Fruit fly (Drosophila melanogaster) whole organism, embryonic: ENCODE data around the gene cort.

Experiments used
- Asciz ChIP-seq: fragments of 200-800 bp; sonication (Bioruptor generic); optimal IDR thresholded peaks from 2 replicates; lab custom pipeline; 2017; ENCODE audit warnings: missing biosample characterization, mild to moderate bottlenecking, missing genetic modification characterization, missing genetic modification reagents
- Atf3 ChIP-seq: fragments of 200-800 bp; sonication (Bioruptor generic); optimal IDR thresholded peaks from 3 replicates; lab custom pipeline; 2016; ENCODE audit warnings: missing biosample characterization, missing genetic modification characterization
- Bdp1 ChIP-seq: fragments of 200-800 bp; sonication (Bioruptor generic); optimal IDR thresholded peaks from 3 replicates; lab custom pipeline; 2016; ENCODE audit warnings: missing biosample characterization, missing genetic modification characterization
- Blimp-1 ChIP-seq: fragments of 200-800 bp; sonication (Bioruptor generic); optimal IDR thresholded peaks from 3 replicates; lab custom pipeline; 2018; ENCODE audit warnings: missing biosample characterization, missing genetic modification characterization, mild to moderate bottlenecking, moderate library complexity, missing genetic modification reagents
- CG10147 ChIP-seq: fragments of 200-800 bp; sonication (Bioruptor generic); optimal IDR thresholded peaks from 2 replicates; lab custom pipeline; 2019; ENCODE audit warnings: missing biosample characterization, mild to moderate bottlenecking, missing genetic modification characterization, moderate library complexity
- CG10209 ChIP-seq: fragments of 200-800 bp; sonication (Bioruptor generic); optimal IDR thresholded peaks from 3 replicates; lab custom pipeline; 2017; ENCODE audit warnings: missing biosample characterization, mild to moderate bottlenecking, missing genetic modification characterization, missing genetic modification reagents
- CG10321 ChIP-seq: fragments of 200-800 bp; sonication (Bioruptor generic); IDR thresholded peaks from 2 replicates; pipeline ENCODE4 v1.3.6; 2022; ENCODE audit warnings: missing biosample characterization, missing genetic modification characterization
- CG10959 ChIP-seq: fragments of 200-800 bp; sonication (Bioruptor generic); IDR thresholded peaks from 2 replicates; pipeline ENCODE4 v1.3.6; 2022; ENCODE audit warnings: missing biosample characterization, missing genetic modification characterization
- CG11696 ChIP-seq: fragments of 200-800 bp; sonication (Bioruptor generic); IDR thresholded peaks from 2 replicates; pipeline ENCODE4 v1.3.6; 2022; ENCODE audit warnings: missing biosample characterization, missing genetic modification characterization
- CG11723 ChIP-seq: fragments of 200-800 bp; sonication (Bioruptor generic); optimal IDR thresholded peaks from 2 replicates; lab custom pipeline; 2017; ENCODE audit warnings: missing biosample characterization, mild to moderate bottlenecking, missing genetic modification characterization
- CG12155 ChIP-seq: fragments of 200-800 bp; sonication (Bioruptor generic); optimal IDR thresholded peaks from 3 replicates; lab custom pipeline; 2016; ENCODE audit warnings: missing biosample characterization, missing genetic modification characterization
- CG13296 ChIP-seq: fragments of 200-800 bp; sonication (Bioruptor generic); optimal IDR thresholded peaks from 3 replicates; lab custom pipeline; 2018; ENCODE audit warnings: missing biosample characterization, mild to moderate bottlenecking, missing genetic modification characterization
- CG13775 ChIP-seq: fragments of 200-800 bp; sonication (Bioruptor generic); optimal IDR thresholded peaks from 3 replicates; lab custom pipeline; 2017; ENCODE audit warnings: missing biosample characterization, mild to moderate bottlenecking, missing genetic modification characterization
- CG15011 ChIP-seq: fragments of 200-800 bp; sonication (Bioruptor generic); optimal IDR thresholded peaks from 3 replicates; lab custom pipeline; 2018; ENCODE audit warnings: missing biosample characterization, mild to moderate bottlenecking, missing genetic modification characterization
- CG15479 ChIP-seq: fragments of 200-800 bp; sonication (Bioruptor generic); optimal IDR thresholded peaks from 3 replicates; lab custom pipeline; 2019; ENCODE audit warnings: missing biosample characterization, mild to moderate bottlenecking, missing genetic modification characterization, moderate library complexity
- CG1603 ChIP-seq: fragments of 200-800 bp; sonication (Bioruptor generic); optimal IDR thresholded peaks from 2 replicates; lab custom pipeline; 2019; ENCODE audit warnings: missing biosample characterization, mild to moderate bottlenecking, missing genetic modification characterization, moderate library complexity
- CG17568 ChIP-seq: fragments of 200-800 bp; sonication (Bioruptor generic); optimal IDR thresholded peaks from 2 replicates; lab custom pipeline; 2018; ENCODE audit warnings: missing biosample characterization, mild to moderate bottlenecking, missing genetic modification characterization, moderate library complexity
- CG17829 ChIP-seq: fragments of 200-800 bp; optimal IDR thresholded peaks from 2 replicates; lab custom pipeline; 2019; ENCODE audit warnings: missing biosample characterization, mild to moderate bottlenecking, missing genetic modification characterization, moderate library complexity
- CG1792 ChIP-seq: fragments of 200-800 bp; sonication (Bioruptor generic); optimal IDR thresholded peaks from 2 replicates; lab custom pipeline; 2016; ENCODE audit warnings: missing biosample characterization, missing genetic modification characterization
- CG2120 ChIP-seq: fragments of 200-800 bp; sonication (Bioruptor generic); optimal IDR thresholded peaks from 3 replicates; lab custom pipeline; 2016; ENCODE audit warnings: missing biosample characterization, missing genetic modification characterization
- CG2199 ChIP-seq: fragments of 200-800 bp; sonication (Bioruptor generic); IDR thresholded peaks from 3 replicates; pipeline ENCODE4 v1.3.6; 2022; ENCODE audit warnings: missing biosample characterization, missing genetic modification characterization
- CG2202 ChIP-seq: fragments of 200-800 bp; sonication (Bioruptor generic); optimal IDR thresholded peaks from 2 replicates; lab custom pipeline; 2018; ENCODE audit warnings: missing biosample characterization, mild to moderate bottlenecking, missing genetic modification characterization
- CG32532 ChIP-seq: fragments of 200-800 bp; sonication (Bioruptor generic); IDR thresholded peaks from 2 replicates; pipeline ENCODE4 v1.3.6; 2022; ENCODE audit warnings: missing biosample characterization, missing genetic modification characterization
- CG32772 ChIP-seq: fragments of 200-800 bp; sonication (Bioruptor generic); IDR thresholded peaks from 2 replicates; pipeline ENCODE4 v1.3.6; 2022; ENCODE audit warnings: missing biosample characterization, missing genetic modification characterization
- CG4424 ChIP-seq: fragments of 200-800 bp; sonication (Bioruptor generic); optimal IDR thresholded peaks from 3 replicates; lab custom pipeline; 2016; ENCODE audit warnings: missing biosample characterization, missing genetic modification characterization
- CG4820 ChIP-seq: fragments of 200-800 bp; sonication (Bioruptor generic); optimal IDR thresholded peaks from 3 replicates; lab custom pipeline; 2016; ENCODE audit warnings: missing biosample characterization, missing genetic modification characterization
- CHES-1-like ChIP-seq: fragments of 200-800 bp; sonication (Bioruptor generic); optimal IDR thresholded peaks from 2 replicates; lab custom pipeline; 2016; ENCODE audit warnings: missing biosample characterization, missing genetic modification characterization
- CoRest ChIP-seq: fragments of 200-800 bp; sonication (Bioruptor generic); optimal IDR thresholded peaks from 3 replicates; lab custom pipeline; 2018; ENCODE audit warnings: missing biosample characterization, mild to moderate bottlenecking, missing genetic modification characterization, moderate library complexity
- D ChIP-seq, 2 experiments: fragments of 200-800 bp in 1 of 2; fragments of >200 bp in 1 of 2; sonication (Bioruptor generic) in 1 of 2; optimal IDR thresholded peaks; 2 replicates in 1 of 2; 3 replicates in 1 of 2; lab custom pipeline; 2017; ENCODE audit warnings: mild to moderate bottlenecking in 1 of 2, missing biosample characterization in 1 of 2, missing genetic modification characterization in 1 of 2, missing genetic modification reagents in 1 of 2
- Deaf1 ChIP-seq: fragments of 200-800 bp; optimal IDR thresholded peaks from 3 replicates; lab custom pipeline; 2019; ENCODE audit warnings: missing biosample characterization, mild to moderate bottlenecking, missing genetic modification characterization, moderate library complexity
- Ets65A ChIP-seq: fragments of 200-800 bp; sonication (Bioruptor generic); peaks from one replicate; lab custom pipeline; 2016; ENCODE audit warnings: missing biosample characterization, missing genetic modification characterization
- HLH54F ChIP-seq: fragments of 200-800 bp; sonication (Bioruptor generic); optimal IDR thresholded peaks from 3 replicates; lab custom pipeline; 2016; ENCODE audit warnings: missing biosample characterization, missing genetic modification characterization
- HmgD ChIP-seq: fragments of 200-800 bp; sonication (Bioruptor generic); optimal IDR thresholded peaks from 3 replicates; lab custom pipeline; 2016; ENCODE audit warnings: missing biosample characterization, missing genetic modification characterization
- Lpt ChIP-seq: fragments of >200 bp; optimal IDR thresholded peaks from 2 replicates; lab custom pipeline; 2018; ENCODE audit warnings: missing biosample characterization, missing genetic modification characterization
- Mes4 ChIP-seq: fragments of 200-800 bp; sonication (Bioruptor generic); optimal IDR thresholded peaks from 2 replicates; lab custom pipeline; 2016; ENCODE audit warnings: missing biosample characterization, missing genetic modification characterization
- NK7.1 ChIP-seq: fragments of 200-800 bp; sonication (Bioruptor generic); optimal IDR thresholded peaks from 3 replicates; lab custom pipeline; 2016; ENCODE audit warnings: missing biosample characterization, missing genetic modification characterization
- Nf-YA ChIP-seq: fragments of 200-800 bp; sonication (Bioruptor generic); IDR thresholded peaks from 2 replicates; pipeline ENCODE4 v1.3.6; 2022; ENCODE audit warnings: missing biosample characterization, missing genetic modification characterization
- dm ChIP-seq: fragments of 200-800 bp; sonication (Bioruptor generic); optimal IDR thresholded peaks from 3 replicates; lab custom pipeline; 2016; ENCODE audit warnings: missing biosample characterization, missing genetic modification characterization
- fu2 ChIP-seq: fragments of 200-800 bp; sonication (Bioruptor generic); optimal IDR thresholded peaks from 2 replicates; lab custom pipeline; 2016; ENCODE audit warnings: missing biosample characterization, missing genetic modification characterization
- her ChIP-seq: fragments of 200-800 bp; sonication (Bioruptor generic); optimal IDR thresholded peaks from 2 replicates; lab custom pipeline; 2016; ENCODE audit warnings: missing biosample characterization, missing genetic modification characterization
- hkb ChIP-seq, 2 experiments: fragments of 200-800 bp in 1 of 2; fragments of >200 bp in 1 of 2; sonication (Bioruptor generic) in 1 of 2; IDR thresholded peaks in 1 of 2; optimal IDR thresholded peaks in 1 of 2; 2 replicates each; pipeline versions ENCODE4 v1.3.6 to Lab custom; 2017 to 2022; ENCODE audit warnings: missing biosample characterization in 1 of 2, missing genetic modification characterization in 1 of 2
- jigr1 ChIP-seq: fragments of 200-800 bp; sonication (Bioruptor generic); IDR thresholded peaks from 3 replicates; pipeline ENCODE4 v1.3.6; 2022; ENCODE audit warnings: missing biosample characterization, missing genetic modification characterization
- kah ChIP-seq: fragments of 200-800 bp; sonication (Bioruptor generic); optimal IDR thresholded peaks from 2 replicates; lab custom pipeline; 2018; ENCODE audit warnings: missing biosample characterization, mild to moderate bottlenecking, missing genetic modification characterization
- kni ChIP-seq: fragments of 200-800 bp; sonication (Bioruptor generic); optimal IDR thresholded peaks from 3 replicates; lab custom pipeline; 2017; ENCODE audit warnings: mild to moderate bottlenecking, missing biosample characterization, missing genetic modification reagents, missing genetic modification characterization
- lola ChIP-seq, 3 experiments: fragments of >200 bp in 2 of 3; fragments of 200-800 bp in 1 of 3; sonication (Bioruptor generic) in 1 of 3; optimal IDR thresholded peaks; 2 replicates each; lab custom pipeline; 2017 to 2019; ENCODE audit warnings: missing biosample characterization in 3 of 3, missing genetic modification characterization in 3 of 3, mild to moderate bottlenecking in 1 of 3, moderate library complexity in 1 of 3
- onecut ChIP-seq: fragments of 200-800 bp; sonication (Bioruptor generic); IDR thresholded peaks from 2 replicates; pipeline ENCODE4 v1.3.6; 2022; ENCODE audit warnings: missing biosample characterization, missing genetic modification characterization
- shn ChIP-seq: fragments of 200-800 bp; sonication (Bioruptor generic); optimal IDR thresholded peaks from 3 replicates; lab custom pipeline; 2016; ENCODE audit warnings: missing biosample characterization, missing genetic modification characterization
- vnd ChIP-seq: fragments of 200-800 bp; sonication (Bioruptor generic); IDR thresholded peaks from 3 replicates; pipeline ENCODE4 v1.3.6; 2022; ENCODE audit warnings: missing biosample characterization, missing genetic modification characterization; ENCODE audit not compliant: partially characterized antibody
- zf30C ChIP-seq: fragments of 200-800 bp; sonication (Bioruptor generic); optimal IDR thresholded peaks from 3 replicates; lab custom pipeline; 2018; ENCODE audit warnings: missing biosample characterization, mild to moderate bottlenecking, missing genetic modification characterization

cort gene

DNA sequence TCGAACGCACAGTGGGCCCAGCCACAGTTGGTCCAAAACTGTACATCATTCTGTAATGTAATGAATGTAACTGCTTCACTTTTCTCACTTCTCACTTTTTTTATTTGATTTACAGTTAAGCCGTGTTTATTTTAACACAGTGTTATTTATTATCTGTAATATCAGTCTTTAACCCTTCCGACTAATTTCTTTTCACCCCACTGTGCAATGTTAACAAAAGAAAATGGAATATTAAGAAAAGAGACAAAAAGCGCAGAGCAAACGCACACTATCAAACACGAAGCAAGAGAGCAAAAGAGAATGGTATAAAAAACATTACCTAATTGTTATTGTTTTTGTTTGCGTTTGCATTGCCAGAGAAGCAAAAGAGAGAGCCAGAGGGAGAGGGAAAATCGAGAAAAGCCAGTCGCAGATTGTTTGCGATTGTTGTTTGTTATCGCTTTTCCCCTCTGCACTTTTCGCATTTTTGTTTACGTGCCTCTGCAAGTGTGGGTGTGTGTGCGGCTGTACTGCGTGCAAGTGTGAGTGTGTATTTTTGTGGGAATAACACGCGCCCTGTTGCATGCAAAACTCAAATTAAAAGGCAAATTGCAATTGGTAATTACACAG is 29.2 kb downstream of the cort start (continued):
- TF ChIP-seq CG17829 (tag; lab: Kevin White, UChicago) (peak; percentile 99), CG10209 (peak; percentile 98), jigr1 (peak; percentile 95), Nf-YA (peak; percentile 94), CG10321 (GFP tag; lab: Robert Waterston, UW) (peak; percentile 82), fu2 (GFP tag; lab: Kevin White, UChicago) (peak; percentile 96), kah (GFP tag; lab: Kevin White, UChicago) (peak; percentile 96), CG15011 (peak; percentile 96), CG32772 (GFP tag; lab: Robert Waterston, UW) (peak; percentile 97), dm (GFP tag; lab: Kevin White, UChicago) (peak; percentile 97), CG12155 (GFP tag; lab: Kevin White, UChicago) (peak; percentile 95), Asciz (GFP tag; lab: Kevin White, UChicago) (peak; percentile 99), CG32532 (GFP tag; lab: Robert Waterston, UW) (peak; percentile 97), CHES-1-like (peak; percentile 99), CG10959 (GFP tag; lab: Robert Waterston, UW) (peak; percentile 96), Deaf1 (tag; lab: Kevin White, UChicago) (peak; percentile 85), CG2202 (peak; percentile 98), CG15479 (GFP tag; lab: Kevin White, UChicago) (peak; percentile 89), HmgD (GFP tag; lab: Kevin White, UChicago) (peak; percentile 96), CG11723 (GFP tag; lab: Kevin White, UChicago) (peak; percentile 98), D (optimal IDR thresholded peaks at IDR 0.05; lab: Kevin White, UChicago) (no peak), D (GFP tag; optimal IDR thresholded peaks at IDR 0.05; lab: Kevin White, UChicago) (peak; percentile 99), lola (GFP tag; optimal IDR thresholded peaks at IDR 0.05; lab: Kevin White, UChicago) (peak in 1 of 3 experiments; percentile 97), CG1792 (GFP tag; lab: Kevin White, UChicago) (peak; percentile 95), HLH54F (GFP tag; lab: Kevin White, UChicago) (peak; percentile 97), CG2120 (peak; percentile 98), kni (GFP tag; lab: Kevin White, UChicago) (peak; percentile 97), vnd (GFP tag; lab: Robert Waterston, UW) (0 out of 3 replicates have a peak, but pooled peaks have one; percentile 36), shn (peak; percentile 98), CG4820 (GFP tag; lab: Kevin White, UChicago) (peak; percentile 97), Blimp-1 (GFP tag; lab: Kevin White, UChicago) (peak; percentile 98), CG1603 (tag; lab: Kevin White, UChicago) (peak; percentile 98), Atf3 (GFP tag; lab: Kevin White, UChicago) (peak; percentile 97), Ets65A (GFP tag; lab: Kevin White, UChicago) (peak; percentile 100), Lpt (GFP tag; lab: Kevin White, UChicago) (no peak), hkb (optimal IDR thresholded peaks at IDR 0.05; lab: Kevin White, UChicago) (no peak), hkb (GFP tag; IDR thresholded peaks at IDR 0.05; lab: Robert Waterston, UW) (peak; percentile 99), CG2199 (GFP tag; lab: Robert Waterston, UW) (peak; percentile 98), NK7.1 (GFP tag; lab: Kevin White, UChicago) (peak; percentile 98), Mes4 (peak; percentile 99), CG11696 (GFP tag; lab: Robert Waterston, UW) (peak; percentile 93), CG13296 (peak; percentile 98), her (GFP tag; lab: Kevin White, UChicago) (peak; percentile 97), CoRest (tag; lab: Kevin White, UChicago) (peak; percentile 98), CG10147 (GFP tag; lab: Kevin White, UChicago) (peak; percentile 95), CG17568 (GFP tag; lab: Kevin White, UChicago) (peak; percentile 99), onecut (GFP tag; lab: Robert Waterston, UW) (peak; percentile 96), CG13775 (GFP tag; lab: Kevin White, UChicago) (peak; percentile 96), zf30C (GFP tag; lab: Kevin White, UChicago) (no peak), CG4424 (GFP tag; lab: Kevin White, UChicago) (peak; percentile 99), Bdp1 (GFP tag; lab: Kevin White, UChicago) (peak; percentile 95)
